Worm (Caenorhabditis elegans) whole organism, young adult: ENCODE measurements around the gene fut-3.

ENCODE experiments used
- B0336.3 ChIP-seq: fragments of 200-800 bp; sonication (Bioruptor generic); IDR thresholded peaks from 2 replicates; pipeline ENCODE4 v1.3.6; 2022; ENCODE audit warnings: missing genetic modification characterization, missing compliant biosample characterization
- C17E4.6 ChIP-seq: fragments of 200-800 bp; sonication (Bioruptor generic); IDR thresholded peaks from 2 replicates; pipeline ENCODE4 v1.3.6; 2022; ENCODE audit warnings: missing genetic modification reagents, missing genetic modification characterization, missing compliant biosample characterization
- F22D6.2 ChIP-seq: sonication (generic microtip); optimal IDR thresholded peaks from 2 replicates; lab custom pipeline; 2016; ENCODE audit warnings: mild to moderate bottlenecking, missing genetic modification characterization, missing compliant biosample characterization
- F23B12.7 ChIP-seq: sonication (generic microtip); optimal IDR thresholded peaks from 2 replicates; lab custom pipeline; 2017; ENCODE audit warnings: missing genetic modification characterization, mild to moderate bottlenecking, missing compliant biosample characterization, antibody characterized with exemption, moderate library complexity; ENCODE audit not compliant: insufficient read depth
- F33H1.4 ChIP-seq: fragments of 200-800 bp; sonication (Bioruptor generic); IDR thresholded peaks from 2 replicates; pipeline ENCODE4 v1.3.6; 2022; ENCODE audit warnings: missing genetic modification reagents, missing genetic modification characterization, missing compliant biosample characterization
- F37B4.10 ChIP-seq: fragments of 200-800 bp; sonication (Bioruptor generic); IDR thresholded peaks from 2 replicates; pipeline ENCODE4 v1.3.6; 2022; ENCODE audit warnings: missing genetic modification characterization, missing compliant biosample characterization
- F49E8.2 ChIP-seq: sonication (generic microtip); optimal IDR thresholded peaks from 3 replicates; lab custom pipeline; 2017; ENCODE audit warnings: missing genetic modification characterization, mild to moderate bottlenecking, missing compliant biosample characterization, antibody characterized with exemption, moderate library complexity; ENCODE audit not compliant: insufficient read depth
- F52B5.7 ChIP-seq: sonication (generic microtip); optimal IDR thresholded peaks from 2 replicates; lab custom pipeline; 2016; ENCODE audit warnings: mild to moderate bottlenecking, missing genetic modification characterization, missing compliant biosample characterization
- K11D2.4 ChIP-seq: fragments of 200-800 bp; sonication (Bioruptor generic); IDR thresholded peaks from 2 replicates; pipeline ENCODE4 v1.3.6; 2022; ENCODE audit warnings: missing genetic modification reagents, missing genetic modification characterization, missing compliant biosample characterization
- T07F8.4 ChIP-seq: sonication (generic microtip); optimal IDR thresholded peaks from 2 replicates; lab custom pipeline; 2016; ENCODE audit warnings: mild to moderate bottlenecking, missing genetic modification characterization, moderate library complexity, missing compliant biosample characterization
- T26A5.8 ChIP-seq: sonication (generic microtip); optimal IDR thresholded peaks from 2 replicates; lab custom pipeline; 2016; ENCODE audit warnings: missing genetic modification characterization, missing compliant biosample characterization
- Y53F4B.3 ChIP-seq: fragments of 200-800 bp; sonication (Bioruptor generic); IDR thresholded peaks from 2 replicates; pipeline ENCODE4 v1.3.6; 2022; ENCODE audit warnings: missing genetic modification reagents, missing genetic modification characterization, missing compliant biosample characterization
- Y56A3A.18 ChIP-seq: fragments of 200-800 bp; sonication (Bioruptor generic); IDR thresholded peaks from 2 replicates; pipeline ENCODE4 v1.3.6; 2022; ENCODE audit warnings: missing genetic modification reagents, missing genetic modification characterization, missing compliant biosample characterization
- atf-7 ChIP-seq: sonication (generic microtip); optimal IDR thresholded peaks from 2 replicates; lab custom pipeline; 2017; ENCODE audit warnings: mild to moderate bottlenecking, missing genetic modification characterization, missing compliant biosample characterization
- attf-6 ChIP-seq: fragments of 200-800 bp; sonication (Bioruptor generic); IDR thresholded peaks from 2 replicates; pipeline ENCODE4 v1.3.6; 2022; ENCODE audit warnings: missing genetic modification reagents, missing genetic modification characterization, missing compliant biosample characterization
- bed-2 ChIP-seq: fragments of 200-800 bp; sonication (Bioruptor generic); IDR thresholded peaks from 2 replicates; pipeline ENCODE4 v1.3.6; 2022; ENCODE audit warnings: missing genetic modification reagents, missing genetic modification characterization, missing compliant biosample characterization
- ccch-3 ChIP-seq: fragments of 200-800 bp; sonication (Bioruptor generic); optimal IDR thresholded peaks from 2 replicates; lab custom pipeline; 2018; ENCODE audit warnings: mild to moderate bottlenecking, missing genetic modification characterization, missing compliant biosample characterization
- ceh-27 ChIP-seq: fragments of 200-800 bp; sonication (Bioruptor generic); optimal IDR thresholded peaks from 2 replicates; lab custom pipeline; 2018; ENCODE audit warnings: mild to moderate bottlenecking, missing genetic modification characterization, moderate library complexity, missing compliant biosample characterization
- ceh-40 ChIP-seq: fragments of 200-800 bp; sonication (Bioruptor generic); IDR thresholded peaks from 2 replicates; pipeline ENCODE4 v1.3.6; 2022; ENCODE audit warnings: missing genetic modification characterization, missing compliant biosample characterization
- dpl-1 ChIP-seq: fragments of 150-350 bp; optimal IDR thresholded peaks from 2 replicates; lab custom pipeline; 2014; ENCODE audit warnings: missing biosample characterization, missing genetic modification reagents, missing genetic modification characterization
- efl-1 ChIP-seq: fragments of 150-350 bp; optimal IDR thresholded peaks from 2 replicates; lab custom pipeline; 2014; ENCODE audit warnings: missing biosample characterization, missing genetic modification reagents, missing genetic modification characterization
- egrh-3 ChIP-seq: fragments of 200-800 bp; sonication (Bioruptor generic); IDR thresholded peaks from 2 replicates; pipeline ENCODE4 v1.3.6; 2022; ENCODE audit warnings: missing genetic modification reagents, missing genetic modification characterization, missing compliant biosample characterization
- hlh-12 ChIP-seq: sonication (generic microtip); optimal IDR thresholded peaks from 2 replicates; lab custom pipeline; 2016; ENCODE audit warnings: missing genetic modification characterization, missing compliant biosample characterization
- hlh-26 ChIP-seq: fragments of 200-800 bp; sonication (Bioruptor generic); conservative IDR thresholded peaks from 2 replicates; pipeline ENCODE4 v1.3.6; 2022; ENCODE audit warnings: missing genetic modification reagents, missing genetic modification characterization, missing compliant biosample characterization
- hrde-1 ChIP-seq: sonication (generic microtip); optimal IDR thresholded peaks from 2 replicates; lab custom pipeline; 2016; ENCODE audit warnings: missing genetic modification characterization, mild to moderate bottlenecking, missing compliant biosample characterization, moderate library complexity, missing genotype, missing genetic modification reagents, borderline replicate concordance
- hsf-1 ChIP-seq: fragments of 200-800 bp; sonication (Bioruptor generic); IDR thresholded peaks from 2 replicates; pipeline ENCODE4 v1.3.6; 2022; ENCODE audit warnings: missing genetic modification reagents, missing genetic modification characterization, missing compliant biosample characterization
- let-607 ChIP-seq, 2 experiments: fragments of 200-800 bp in 1 of 2; sonication (Bioruptor generic) in 1 of 2; sonication (generic microtip) in 1 of 2; optimal IDR thresholded peaks; 2 replicates each; lab custom pipeline; 2016 to 2018; ENCODE audit warnings: mild to moderate bottlenecking in 2 of 2, missing compliant biosample characterization in 2 of 2, missing genetic modification characterization in 2 of 2, moderate library complexity in 2 of 2, missing genotype in 1 of 2
- lin-26 ChIP-seq: fragments of 200-800 bp; sonication (Bioruptor generic); IDR thresholded peaks from 2 replicates; pipeline ENCODE4 v1.3.6; 2022; ENCODE audit warnings: missing genetic modification reagents, missing genetic modification characterization, missing compliant biosample characterization
- lin-35 ChIP-seq, 3 experiments: fragments of 150-350 bp in 2 of 3; sonication (generic microtip) in 1 of 3; optimal IDR thresholded peaks; 2 replicates each; lab custom pipeline; 2014 to 2018; ENCODE audit warnings: missing biosample characterization in 3 of 3, missing genetic modification characterization in 3 of 3, missing genetic modification reagents in 3 of 3
- lin-40 ChIP-seq: sonication (generic microtip); optimal IDR thresholded peaks from 2 replicates; lab custom pipeline; 2016; ENCODE audit warnings: missing genetic modification characterization, mild to moderate bottlenecking, missing compliant biosample characterization, missing genotype, missing genetic modification reagents
- lin-54 ChIP-seq: fragments of 200-800 bp; sonication (Bioruptor generic); optimal IDR thresholded peaks from 2 replicates; lab custom pipeline; 2018; ENCODE audit warnings: mild to moderate bottlenecking, missing genetic modification characterization, missing compliant biosample characterization
- lir-1 ChIP-seq: fragments of 200-800 bp; sonication (Bioruptor generic); conservative IDR thresholded peaks from 2 replicates; pipeline ENCODE4 v1.3.6; 2022; ENCODE audit warnings: missing genetic modification reagents, missing genetic modification characterization, missing compliant biosample characterization
- madf-6 ChIP-seq: fragments of 200-800 bp; sonication (Bioruptor generic); IDR thresholded peaks from 2 replicates; pipeline ENCODE4 v1.3.6; 2022; ENCODE audit warnings: missing genetic modification reagents, missing genetic modification characterization, missing compliant biosample characterization
- mes-4 ChIP-seq: sonication (generic microtip); optimal IDR thresholded peaks from 2 replicates; lab custom pipeline; 2016; ENCODE audit warnings: missing genotype, missing genetic modification characterization, missing compliant biosample characterization
- nfya-1 ChIP-seq: sonication (generic microtip); optimal IDR thresholded peaks from 2 replicates; lab custom pipeline; 2017; ENCODE audit warnings: antibody characterized with exemption, missing compliant biosample characterization, missing genetic modification characterization, borderline replicate concordance; ENCODE audit not compliant: insufficient read depth
- nhr-80 ChIP-seq: sonication (generic microtip); optimal IDR thresholded peaks from 2 replicates; lab custom pipeline; 2016; ENCODE audit warnings: missing genetic modification characterization, missing compliant biosample characterization
- nhr-90 ChIP-seq: sonication (generic microtip); optimal IDR thresholded peaks from 2 replicates; lab custom pipeline; 2016; ENCODE audit warnings: missing genotype, mild to moderate bottlenecking, missing genetic modification characterization, missing compliant biosample characterization
- pha-4 ChIP-seq: fragments of 150-350 bp; sonication (generic microtip); optimal IDR thresholded peaks from 2 replicates; lab custom pipeline; 2014; ENCODE audit warnings: missing biosample characterization, missing genetic modification reagents, missing genetic modification characterization
- rcor-1 ChIP-seq: fragments of 200-800 bp; sonication (Bioruptor generic); IDR thresholded peaks from 2 replicates; pipeline ENCODE4 v1.3.6; 2022; ENCODE audit warnings: missing genetic modification reagents, missing genetic modification characterization, missing compliant biosample characterization
- rpc-1 ChIP-seq, 2 experiments: fragments of 150-350 bp in 1 of 2; sonication (generic microtip) in 1 of 2; optimal IDR thresholded peaks; 2 replicates each; lab custom pipeline; 2014 to 2018; ENCODE audit warnings: missing biosample characterization in 1 of 2, missing genetic modification characterization in 1 of 2, missing genetic modification reagents in 1 of 2, missing genotype in 1 of 2
- sdz-38 ChIP-seq: sonication (generic microtip); optimal IDR thresholded peaks from 2 replicates; lab custom pipeline; 2016; ENCODE audit warnings: missing genotype, missing genetic modification characterization, missing compliant biosample characterization
- sea-2 ChIP-seq: fragments of 200-800 bp; sonication (Bioruptor generic); IDR thresholded peaks from 2 replicates; pipeline ENCODE4 v1.3.6; 2022; ENCODE audit warnings: missing genetic modification characterization, missing compliant biosample characterization
- snpc-1.1 ChIP-seq: sonication (generic microtip); optimal IDR thresholded peaks from 2 replicates; lab custom pipeline; 2017; ENCODE audit warnings: missing genetic modification characterization, mild to moderate bottlenecking, missing compliant biosample characterization, antibody characterized with exemption, moderate library complexity, missing genotype, missing genetic modification reagents; ENCODE audit not compliant: insufficient read depth
- tbp1 ChIP-seq: fragments of 200-800 bp; sonication (Bioruptor generic); optimal IDR thresholded peaks from 2 replicates; lab custom pipeline; 2018; ENCODE audit warnings: mild to moderate bottlenecking, missing genetic modification characterization, missing compliant biosample characterization
- zfh-2 ChIP-seq: fragments of 200-800 bp; sonication (Bioruptor generic); conservative IDR thresholded peaks from 2 replicates; pipeline ENCODE4 v1.3.6; 2022; ENCODE audit warnings: missing genetic modification reagents, missing genetic modification characterization, missing compliant biosample characterization
- ztf-28 ChIP-seq: fragments of 200-800 bp; sonication (Bioruptor generic); IDR thresholded peaks from 2 replicates; pipeline ENCODE4 v1.3.6; 2022; ENCODE audit warnings: missing genetic modification reagents, missing genetic modification characterization, missing compliant biosample characterization
- ztf-6 ChIP-seq: fragments of 200-800 bp; sonication (Bioruptor generic); IDR thresholded peaks from 2 replicates; pipeline ENCODE4 v1.3.6; 2022; ENCODE audit warnings: missing genetic modification reagents, missing genetic modification characterization, missing compliant biosample characterization

The fut-3 gene

ce11 chrII:5661735-5662177 lies 2.2 kb upstream of the fut-3 start (continued):
- TF ChIP-seq madf-6 (GFP tag; lab: Robert Waterston, UW): peak; percentile 91
- no peak for TF ChIP-seq hlh-12 (tag; lab: Kevin White, UChicago)
- TF ChIP-seq nhr-90 (tag; lab: Kevin White, UChicago): peak; percentile 87
- TF ChIP-seq F23B12.7: no peak
- no peak for TF ChIP-seq T07F8.4 (tag; lab: Kevin White, UChicago)
- TF ChIP-seq Y53F4B.3 (GFP tag; lab: Robert Waterston, UW): peak; percentile 31; the same call in 1 of the 2 replicates
- peak; percentile 100 for TF ChIP-seq F52B5.7 (tag; lab: Kevin White, UChicago)
- peak; percentile 97 for TF ChIP-seq atf-7 (tag; lab: Kevin White, UChicago)
- TF ChIP-seq hrde-1 (tag; lab: Kevin White, UChicago): peak; percentile 94
- peak; percentile 79 for TF ChIP-seq lir-1 (GFP tag; lab: Robert Waterston, UW)
- peak; percentile 85 for TF ChIP-seq lin-26
- peak; percentile 98 for TF ChIP-seq T26A5.8 (tag; lab: Kevin White, UChicago)
- no peak for TF ChIP-seq nfya-1 (tag; lab: Kevin White, UChicago)
- peak; percentile 94 for TF ChIP-seq K11D2.4
- peak; percentile 96 for TF ChIP-seq sea-2 (GFP tag; lab: Robert Waterston, UW)
- TF ChIP-seq egrh-3 (GFP tag; lab: Robert Waterston, UW): peak; percentile 91
- TF ChIP-seq dpl-1: no peak
- peak; percentile 93 for TF ChIP-seq ztf-28
- TF ChIP-seq efl-1 (GFP tag; lab: Kevin White, UChicago): no peak
- TF ChIP-seq ccch-3 (GFP tag; lab: Kevin White, UChicago): no peak
- peak; percentile 88 for TF ChIP-seq ceh-27 (GFP tag; lab: Kevin White, UChicago)
- peak; percentile 71 for TF ChIP-seq tbp1
- peak; percentile 83 for TF ChIP-seq lin-54 (GFP tag; lab: Kevin White, UChicago)
- no peak for TF ChIP-seq rpc-1 (optimal IDR thresholded peaks at IDR 0.05; lab: Kevin White, UChicago)
- TF ChIP-seq rpc-1 (tag; optimal IDR thresholded peaks at IDR 0.05; lab: Kevin White, UChicago): no peak
- peak; percentile 92; the same call in 1 of the 2 replicates for TF ChIP-seq F37B4.10 (GFP tag; lab: Robert Waterston, UW)
- TF ChIP-seq F22D6.2 (tag; lab: Kevin White, UChicago): peak; percentile 16
- TF ChIP-seq ztf-6 (GFP tag; lab: Robert Waterston, UW): peak; percentile 83
- TF ChIP-seq lin-40: peak; percentile 88
- no peak; the same call in 1 of the 2 replicates for TF ChIP-seq F33H1.4 (GFP tag; lab: Robert Waterston, UW)
- TF ChIP-seq C17E4.6 (GFP tag; lab: Robert Waterston, UW): peak; percentile 95
- peak; percentile 93 for TF ChIP-seq Y56A3A.18 (GFP tag; lab: Robert Waterston, UW)
- no peak for TF ChIP-seq pha-4
- peak; percentile 92 for TF ChIP-seq attf-6 (GFP tag; lab: Robert Waterston, UW)
- TF ChIP-seq let-607 (tag; optimal IDR thresholded peaks at IDR 0.05; lab: Kevin White, UChicago): peak; percentile 82 to 88
- TF ChIP-seq snpc-1.1 (tag; lab: Kevin White, UChicago): no peak
- TF ChIP-seq hlh-26 (GFP tag; lab: Robert Waterston, UW): 0 out of 2 replicates have a peak, but pooled peaks have one; percentile 78
- TF ChIP-seq sdz-38: no peak
- TF ChIP-seq lin-35 (GFP tag; optimal IDR thresholded peaks at IDR 0.05; lab: Kevin White, UChicago): peak in 2 of 3 experiments; percentile 57 to 69
- TF ChIP-seq zfh-2: peak; percentile 98
- peak; percentile 79 for TF ChIP-seq rcor-1 (GFP tag; lab: Robert Waterston, UW)
- peak; percentile 2 for TF ChIP-seq nhr-80
- peak; percentile 72; the same call in 1 of the 2 replicates for TF ChIP-seq bed-2
- peak; percentile 89 for TF ChIP-seq hsf-1 (GFP tag; lab: Robert Waterston, UW)
- TF ChIP-seq B0336.3 (GFP tag; lab: Robert Waterston, UW): peak; percentile 98
- TF ChIP-seq ceh-40 (GFP tag; lab: Robert Waterston, UW): peak; percentile 94
- TF ChIP-seq mes-4 (tag; lab: Kevin White, UChicago): peak; percentile 36
- TF ChIP-seq F49E8.2 (tag; lab: Kevin White, UChicago): peak; percentile 33
